Fruit fly (Drosophila melanogaster): ENCODE data around the gene GV1.

dm6 chr3L:1784092-1784491 is 26.3 kb upstream of the GV1 start:
- no peak for TF ChIP-seq nerfin-2 (GFP tag; IDR thresholded peaks at IDR 0.05; ENCODE audit: partially characterized antibody)
- TF ChIP-seq dmrt99B (tag; optimal IDR thresholded peaks at IDR 0.05) = no peak
- TF ChIP-seq Trl (optimal IDR thresholded peaks at IDR 0.05) = no peak
- no peak for TF ChIP-seq Trl (GFP tag; optimal IDR thresholded peaks at IDR 0.05)
- no peak for TF ChIP-seq CG30020 (tag; optimal IDR thresholded peaks at IDR 0.05)
- no peak for TF ChIP-seq CG16813 (GFP tag; IDR thresholded peaks at IDR 0.05; ENCODE audit: partially characterized antibody)
- no peak for TF ChIP-seq usp (GFP tag; optimal IDR thresholded peaks at IDR 0.05)
- no peak for TF ChIP-seq Ets97D (GFP tag; optimal IDR thresholded peaks at IDR 0.05)
- TF ChIP-seq Bteb2 (GFP tag; optimal IDR thresholded peaks at IDR 0.05) = no peak
- no peak for TF ChIP-seq NFAT (GFP tag; IDR thresholded peaks at IDR 0.05)
- no peak for TF ChIP-seq CG4730 (GFP tag; IDR thresholded peaks at IDR 0.05)
